Fruit fly (Drosophila melanogaster): ENCODE measurements around the gene Pomp.
A peak's percentile ranks its signal among the peaks of the same experiment; 100 is the strongest.

Pomp gene

DNA sequence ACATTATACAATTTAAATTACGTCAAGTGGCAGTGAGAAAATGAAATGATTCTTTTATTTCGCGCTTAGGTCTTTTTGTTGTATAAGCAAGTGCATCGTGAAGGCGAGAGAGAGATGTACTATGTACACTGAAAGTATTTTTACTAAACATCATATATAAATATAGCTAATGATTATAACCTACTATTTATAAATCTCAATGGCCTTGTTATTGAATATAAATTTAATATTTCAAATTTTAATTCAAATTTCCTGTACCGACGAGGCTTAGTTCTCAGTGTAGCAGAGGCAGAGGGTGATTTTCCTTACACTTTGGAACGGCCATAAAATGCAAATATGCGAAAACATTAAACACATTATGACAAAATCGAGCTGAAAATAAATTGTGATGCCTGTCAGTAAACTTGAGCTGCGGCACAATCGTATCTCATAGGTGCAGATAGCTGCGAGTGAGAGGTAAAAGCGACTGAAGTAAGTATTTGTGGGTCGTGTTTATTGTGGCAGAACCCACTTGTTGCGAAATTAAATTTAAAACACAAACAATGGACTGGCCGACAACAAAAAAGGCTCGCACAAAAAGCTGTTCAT, 25.4 kb upstream of the Pomp start (continued):
- TF ChIP-seq sug (tag; optimal IDR thresholded peaks at IDR 0.05) (no peak), ewg (GFP tag; optimal IDR thresholded peaks at IDR 0.05) (no peak), gt (GFP tag; IDR thresholded peaks at IDR 0.05) (no peak), CG13123 (GFP tag; optimal IDR thresholded peaks at IDR 0.05) (no peak), Aef1 (GFP tag; IDR thresholded peaks at IDR 0.05) (peak; percentile 42; the same call in 2 of the 3 replicates), CG8765 (GFP tag; IDR thresholded peaks at IDR 0.05) (no peak), CG11456 (GFP tag; IDR thresholded peaks at IDR 0.05) (no peak), tup (GFP tag; optimal IDR thresholded peaks at IDR 0.05) (no peak), pros (GFP tag; optimal IDR thresholded peaks at IDR 0.05) (no peak), Sin3A (optimal IDR thresholded peaks at IDR 0.05) (no peak), CG5953 (GFP tag; IDR thresholded peaks at IDR 0.05) (no peak)

- TF ChIP-seq prd (optimal IDR thresholded peaks at IDR 0.05) (no peak), prd (GFP tag; IDR thresholded peaks at IDR 0.05) (0 out of 3 replicates have a peak, but pooled peaks have one; percentile 22), bsh (GFP tag; optimal IDR thresholded peaks at IDR 0.05) (no peak), ken (GFP tag; IDR thresholded peaks at IDR 0.05) (0 out of 3 replicates have a peak, but pooled peaks have one; percentile 6), fu2 (GFP tag; optimal IDR thresholded peaks at IDR 0.05) (no peak), CG8478 (optimal IDR thresholded peaks at IDR 0.05) (no peak), kah (GFP tag; optimal IDR thresholded peaks at IDR 0.05) (no peak), Taf1 (GFP tag; IDR thresholded peaks at IDR 0.05) (no peak), Dfd (GFP tag; optimal IDR thresholded peaks at IDR 0.05) (no peak), Aef1 (GFP tag; IDR thresholded peaks at IDR 0.05) (no peak), Neu2 (GFP tag; optimal IDR thresholded peaks at IDR 0.05; ENCODE audit: borderline replicate concordance) (no peak), Hr39 (optimal IDR thresholded peaks at IDR 0.05) (peak; percentile 88), ci (GFP tag; IDR thresholded peaks at IDR 0.05) (0 out of 3 replicates have a peak, but pooled peaks have one; percentile 10), sim (GFP tag; IDR thresholded peaks at IDR 0.05) (no peak), bcd (GFP tag; optimal IDR thresholded peaks at IDR 0.05) (no peak), Hmr (GFP tag; optimal IDR thresholded peaks at IDR 0.05) (no peak), zfh1 (GFP tag; IDR thresholded peaks at IDR 0.05) (peak; percentile 8; the same call in 1 of the 3 replicates), CG1024 (GFP tag; IDR thresholded peaks at IDR 0.05) (no peak), Ravus (GFP tag; IDR thresholded peaks at IDR 0.05) (no peak), lmd (GFP tag; IDR thresholded peaks at IDR 0.05) (no peak), CG11695 (GFP tag; IDR thresholded peaks at IDR 0.05) (no peak), croc (GFP tag; conservative IDR thresholded peaks at IDR 0.05) (no peak), z (GFP tag; IDR thresholded peaks at IDR 0.05) (no peak), Bgb (GFP tag; IDR thresholded peaks at IDR 0.05; ENCODE audit: partially characterized antibody) (0 out of 2 replicates have a peak, but pooled peaks have one; percentile 14), MTF-1 (GFP tag; optimal IDR thresholded peaks at IDR 0.05; ENCODE audit: borderline replicate concordance) (no peak), CG3726 (GFP tag; IDR thresholded peaks at IDR 0.05) (0 out of 3 replicates have a peak, but pooled peaks have one; percentile 55), fd3F (GFP tag; optimal IDR thresholded peaks at IDR 0.05) (no peak), CG42726 (GFP tag; IDR thresholded peaks at IDR 0.05; ENCODE audit: partially characterized antibody) (no peak), CG2199 (GFP tag; IDR thresholded peaks at IDR 0.05) (no peak), CG11723 (GFP tag; optimal IDR thresholded peaks at IDR 0.05) (no peak), CG5180 (GFP tag; optimal IDR thresholded peaks at IDR 0.05) (no peak), jumu (GFP tag; optimal IDR thresholded peaks at IDR 0.05) (no peak)
Measured at dm6 chr2L:20764663-20765062, 22.8 kb upstream of the Pomp start.
